Fruit fly (Drosophila melanogaster) whole organism, embryonic: ENCODE data around the gene CG7387.

Source experiments
- Ada2b ChIP-seq: fragments of 200-800 bp; sonication (Bioruptor generic); IDR thresholded peaks from 2 replicates; pipeline ENCODE4 v1.3.6; 2022; ENCODE audit warnings: missing biosample characterization, missing genetic modification characterization
- Bteb2 ChIP-seq: fragments of 200-800 bp; sonication (Bioruptor generic); optimal IDR thresholded peaks from 2 replicates; lab custom pipeline; 2016; ENCODE audit warnings: missing biosample characterization, missing genetic modification characterization
- CG10321 ChIP-seq: fragments of 200-800 bp; sonication (Bioruptor generic); IDR thresholded peaks from 2 replicates; pipeline ENCODE4 v1.3.6; 2022; ENCODE audit warnings: missing biosample characterization, missing genetic modification characterization
- CG10431 ChIP-seq: fragments of 200-800 bp; sonication (Bioruptor generic); optimal IDR thresholded peaks from 3 replicates; lab custom pipeline; 2018; ENCODE audit warnings: missing biosample characterization, mild to moderate bottlenecking, missing genetic modification characterization
- CG11696 ChIP-seq: fragments of 200-800 bp; sonication (Bioruptor generic); IDR thresholded peaks from 2 replicates; pipeline ENCODE4 v1.3.6; 2022; ENCODE audit warnings: missing biosample characterization, missing genetic modification characterization
- CG12236 ChIP-seq: fragments of 200-800 bp; sonication (Bioruptor generic); optimal IDR thresholded peaks from 2 replicates; lab custom pipeline; 2016; ENCODE audit warnings: missing biosample characterization, missing genetic modification characterization
- CG13624 ChIP-seq: fragments of 200-800 bp; sonication (Bioruptor generic); optimal IDR thresholded peaks from 2 replicates; lab custom pipeline; 2016; ENCODE audit warnings: missing biosample characterization, missing genetic modification characterization
- CG14014 ChIP-seq: fragments of 200-800 bp; sonication (Bioruptor generic); IDR thresholded peaks from 2 replicates; pipeline ENCODE4 v1.3.6; 2022; ENCODE audit warnings: missing biosample characterization, missing genetic modification characterization
- CG15269 ChIP-seq: fragments of 200-800 bp; sonication (Bioruptor generic); optimal IDR thresholded peaks from 2 replicates; lab custom pipeline; 2018; ENCODE audit warnings: missing biosample characterization, mild to moderate bottlenecking, missing genetic modification characterization, moderate library complexity
- CG1529 ChIP-seq: fragments of 200-800 bp; sonication (Bioruptor generic); optimal IDR thresholded peaks from 3 replicates; lab custom pipeline; 2018; ENCODE audit warnings: missing biosample characterization, missing genetic modification characterization
- CG1647 ChIP-seq: fragments of 200-800 bp; sonication (Bioruptor generic); optimal IDR thresholded peaks from 3 replicates; lab custom pipeline; 2016; ENCODE audit warnings: missing biosample characterization, missing genetic modification characterization
- CG16815 ChIP-seq: fragments of 200-800 bp; sonication (Bioruptor generic); optimal IDR thresholded peaks from 3 replicates; lab custom pipeline; 2017; ENCODE audit warnings: missing biosample characterization, mild to moderate bottlenecking, missing genetic modification characterization
- CG17612 ChIP-seq: fragments of 200-800 bp; sonication (Bioruptor generic); IDR thresholded peaks from 2 replicates; pipeline ENCODE4 v1.3.6; 2022; ENCODE audit warnings: missing biosample characterization, missing genetic modification characterization
- CG17802 ChIP-seq: fragments of 200-800 bp; sonication (Bioruptor generic); optimal IDR thresholded peaks from 2 replicates; lab custom pipeline; 2018; ENCODE audit warnings: missing biosample characterization, mild to moderate bottlenecking, missing genetic modification characterization, moderate library complexity
- CG2875 ChIP-seq: fragments of 200-800 bp; sonication (Bioruptor generic); optimal IDR thresholded peaks from 2 replicates; lab custom pipeline; 2017; ENCODE audit warnings: missing biosample characterization, mild to moderate bottlenecking, missing genetic modification characterization, missing genetic modification reagents
- CG34224 ChIP-seq: fragments of 200-800 bp; sonication (Bioruptor generic); IDR thresholded peaks from 3 replicates; pipeline ENCODE4 v1.3.6; 2022; ENCODE audit warnings: missing biosample characterization, missing genetic modification characterization; ENCODE audit not compliant: partially characterized antibody
- CG4360 ChIP-seq: fragments of 200-800 bp; sonication (Bioruptor generic); IDR thresholded peaks from 2 replicates; pipeline ENCODE4 v1.3.6; 2022; ENCODE audit warnings: missing biosample characterization, missing genetic modification characterization
- CG4854 ChIP-seq: fragments of 200-800 bp; sonication (Bioruptor generic); optimal IDR thresholded peaks from 2 replicates; lab custom pipeline; 2016; ENCODE audit warnings: missing biosample characterization, missing genetic modification characterization, inconsistent platforms
- CG8765 ChIP-seq: fragments of 200-800 bp; sonication (Bioruptor generic); IDR thresholded peaks from 2 replicates; pipeline ENCODE4 v1.3.6; 2022; ENCODE audit warnings: missing biosample characterization, missing genetic modification characterization
- CG8924 ChIP-seq: fragments of 200-800 bp; optimal IDR thresholded peaks from 3 replicates; lab custom pipeline; 2019; ENCODE audit warnings: missing biosample characterization, mild to moderate bottlenecking, missing genetic modification characterization, moderate library complexity
- Drgx ChIP-seq: fragments of 200-800 bp; sonication (Bioruptor generic); IDR thresholded peaks from 2 replicates; pipeline ENCODE4 v1.3.6; 2022; ENCODE audit warnings: missing biosample characterization, missing genetic modification characterization
- ERR ChIP-seq: fragments of 200-800 bp; sonication (Bioruptor generic); optimal IDR thresholded peaks from 2 replicates; lab custom pipeline; 2016; ENCODE audit warnings: missing biosample characterization, missing genetic modification characterization
- HmgD ChIP-seq: fragments of 200-800 bp; sonication (Bioruptor generic); optimal IDR thresholded peaks from 3 replicates; lab custom pipeline; 2016; ENCODE audit warnings: missing biosample characterization, missing genetic modification characterization
- HmgZ ChIP-seq: fragments of 200-800 bp; sonication (Bioruptor generic); optimal IDR thresholded peaks from 2 replicates; lab custom pipeline; 2018; ENCODE audit warnings: missing biosample characterization, mild to moderate bottlenecking, missing genetic modification characterization
- Hmx ChIP-seq: fragments of 200-800 bp; sonication (Bioruptor generic); optimal IDR thresholded peaks from 2 replicates; lab custom pipeline; 2016; ENCODE audit warnings: missing biosample characterization, missing genetic modification characterization
- Hsf ChIP-seq: fragments of 200-800 bp; sonication (Bioruptor generic); optimal IDR thresholded peaks from 3 replicates; lab custom pipeline; 2016; ENCODE audit warnings: missing biosample characterization, missing genetic modification characterization
- Lhr ChIP-seq: fragments of 200-800 bp; sonication (Bioruptor generic); optimal IDR thresholded peaks from 3 replicates; lab custom pipeline; 2017; ENCODE audit warnings: mild to moderate bottlenecking, missing biosample characterization, missing genetic modification reagents, missing genetic modification characterization
- MTF-1 ChIP-seq: fragments of 200-800 bp; sonication (Bioruptor generic); optimal IDR thresholded peaks from 2 replicates; lab custom pipeline; 2018; ENCODE audit warnings: missing biosample characterization, mild to moderate bottlenecking, missing genetic modification characterization, borderline replicate concordance
- PHDP ChIP-seq: fragments of 200-800 bp; sonication (Bioruptor generic); optimal IDR thresholded peaks from 3 replicates; lab custom pipeline; 2018; ENCODE audit warnings: missing biosample characterization, mild to moderate bottlenecking, missing genetic modification characterization, moderate library complexity
- Usf ChIP-seq: fragments of 200-800 bp; sonication (Bioruptor generic); optimal IDR thresholded peaks from 2 replicates; lab custom pipeline; 2017; ENCODE audit warnings: missing genotype, missing biosample characterization, missing genetic modification characterization
- Xbp1 ChIP-seq: fragments of 200-800 bp; sonication (Bioruptor generic); optimal IDR thresholded peaks from 3 replicates; lab custom pipeline; 2016; ENCODE audit warnings: missing biosample characterization, mild to moderate bottlenecking, missing genetic modification characterization
- al ChIP-seq: fragments of 200-800 bp; sonication (Bioruptor generic); IDR thresholded peaks from 2 replicates; pipeline ENCODE4 v1.3.6; 2022; ENCODE audit warnings: missing biosample characterization, missing genetic modification characterization
- aop ChIP-seq: fragments of 200-800 bp; sonication (Bioruptor generic); IDR thresholded peaks from 2 replicates; pipeline ENCODE4 v1.3.6; 2022; ENCODE audit warnings: missing biosample characterization, missing genetic modification characterization
- ap ChIP-seq: fragments of 200-800 bp; sonication (Bioruptor generic); IDR thresholded peaks from 2 replicates; pipeline ENCODE4 v1.3.6; 2022; ENCODE audit warnings: missing biosample characterization, missing genetic modification characterization
- croc ChIP-seq: fragments of 200-800 bp; sonication (Bioruptor generic); conservative IDR thresholded peaks from 3 replicates; pipeline ENCODE4 v1.3.6; 2022; ENCODE audit warnings: missing biosample characterization, missing genetic modification characterization
- da ChIP-seq: fragments of 200-800 bp; sonication (Bioruptor generic); optimal IDR thresholded peaks from 2 replicates; lab custom pipeline; 2016; ENCODE audit warnings: missing biosample characterization, missing genetic modification characterization
- dan ChIP-seq: fragments of 200-800 bp; sonication (Bioruptor generic); IDR thresholded peaks from 2 replicates; pipeline ENCODE4 v1.3.6; 2022; ENCODE audit warnings: missing biosample characterization, missing genetic modification characterization
- dysf ChIP-seq: fragments of 200-800 bp; sonication (Bioruptor generic); IDR thresholded peaks from 3 replicates; pipeline ENCODE4 v1.3.6; 2022; ENCODE audit warnings: missing biosample characterization, missing genetic modification characterization
- ems ChIP-seq: fragments of 200-800 bp; sonication (Bioruptor generic); optimal IDR thresholded peaks from 3 replicates; lab custom pipeline; 2016; ENCODE audit warnings: missing biosample characterization, missing genetic modification characterization
- insv ChIP-seq, 2 experiments: fragments of 200-800 bp; sonication (Bioruptor generic); optimal IDR thresholded peaks; 3 replicates each; lab custom pipeline; 2016 to 2018; ENCODE audit warnings: missing biosample characterization in 2 of 2, missing genetic modification characterization in 2 of 2
- lbe ChIP-seq: fragments of 200-800 bp; sonication (Bioruptor generic); optimal IDR thresholded peaks from 2 replicates; lab custom pipeline; 2016; ENCODE audit warnings: missing biosample characterization, mild to moderate bottlenecking, missing genetic modification characterization
- nau ChIP-seq: fragments of 200-800 bp; sonication (Bioruptor generic); optimal IDR thresholded peaks from 3 replicates; lab custom pipeline; 2017; ENCODE audit warnings: missing biosample characterization, mild to moderate bottlenecking, missing genetic modification characterization, missing genetic modification reagents
- peb ChIP-seq: fragments of 200-800 bp; sonication (Bioruptor generic); IDR thresholded peaks from 2 replicates; pipeline ENCODE4 v1.3.6; 2022; ENCODE audit warnings: missing biosample characterization, missing genetic modification characterization
- pros ChIP-seq: fragments of 200-800 bp; sonication (Bioruptor generic); optimal IDR thresholded peaks from 3 replicates; lab custom pipeline; 2019; ENCODE audit warnings: missing biosample characterization, mild to moderate bottlenecking, missing genetic modification characterization, moderate library complexity
- pum ChIP-seq: fragments of 200-800 bp; sonication (Bioruptor generic); optimal IDR thresholded peaks from 2 replicates; lab custom pipeline; 2016; ENCODE audit warnings: missing biosample characterization, missing genetic modification characterization
- sc ChIP-seq, 3 experiments: fragments of >200 bp in 2 of 3; fragments of 200-800 bp in 1 of 3; sonication (Bioruptor generic) in 1 of 3; optimal IDR thresholded peaks; 2 replicates in 2 of 3; 3 replicates in 1 of 3; lab custom pipeline; 2017; ENCODE audit warnings: mild to moderate bottlenecking in 1 of 3, missing biosample characterization in 1 of 3, missing genetic modification characterization in 1 of 3, missing genetic modification reagents in 1 of 3
- seq ChIP-seq: fragments of 200-800 bp; sonication (Bioruptor generic); IDR thresholded peaks from 2 replicates; pipeline ENCODE4 v1.3.6; 2022; ENCODE audit warnings: missing biosample characterization, missing genetic modification characterization
- slp2 ChIP-seq: fragments of 200-800 bp; sonication (Bioruptor generic); optimal IDR thresholded peaks from 2 replicates; lab custom pipeline; 2016; ENCODE audit warnings: missing biosample characterization, missing genetic modification characterization
- sna ChIP-seq: fragments of 200-800 bp; sonication (Bioruptor generic); IDR thresholded peaks from 2 replicates; pipeline ENCODE4 v1.3.6; 2022; ENCODE audit warnings: missing biosample characterization, missing genetic modification characterization; ENCODE audit not compliant: partially characterized antibody
- toy ChIP-seq: fragments of 200-800 bp; sonication (Bioruptor generic); IDR thresholded peaks from 2 replicates; pipeline ENCODE4 v1.3.6; 2022; ENCODE audit warnings: missing biosample characterization, missing genetic modification characterization
- vfl ChIP-seq: fragments of 200-800 bp; sonication (Bioruptor generic); optimal IDR thresholded peaks from 2 replicates; lab custom pipeline; 2016; ENCODE audit warnings: missing biosample characterization, missing genetic modification characterization

Gene CG7387

dm6 chr3L:8158715-8159380 is 34.1 kb downstream of the CG7387 start, which contains the start of gene CG42445 (continued):
- no peak for TF ChIP-seq Drgx
- no peak for TF ChIP-seq ems (GFP tag; lab: Kevin White, UChicago)
- no peak for TF ChIP-seq Ada2b (GFP tag; lab: Robert Waterston, UW)
- peak; percentile 53 for TF ChIP-seq lbe (GFP tag; lab: Kevin White, UChicago)
- TF ChIP-seq MTF-1, result no peak
- TF ChIP-seq seq, result no peak
- TF ChIP-seq dan (GFP tag; lab: Robert Waterston, UW), result no peak
- TF ChIP-seq dysf (GFP tag; lab: Robert Waterston, UW), result no peak
- no peak for TF ChIP-seq CG13624
- no peak for TF ChIP-seq PHDP (tag; lab: Kevin White, UChicago)
- TF ChIP-seq CG14014, result no peak
- TF ChIP-seq CG17612 (GFP tag; lab: Robert Waterston, UW), result no peak
- no peak for TF ChIP-seq vfl (GFP tag; lab: Kevin White, UChicago)
- TF ChIP-seq CG8765 (GFP tag; lab: Robert Waterston, UW), result no peak
- no peak for TF ChIP-seq CG4854 (GFP tag; lab: Kevin White, UChicago)
- no peak for TF ChIP-seq CG12236 (GFP tag; lab: Kevin White, UChicago)
- TF ChIP-seq CG2875, result no peak
- TF ChIP-seq CG1529 (GFP tag; lab: Kevin White, UChicago), result no peak
- no peak for TF ChIP-seq ERR (GFP tag; lab: Kevin White, UChicago)
- no peak for TF ChIP-seq Lhr
- TF ChIP-seq al (GFP tag; lab: Robert Waterston, UW), result no peak
- TF ChIP-seq Hsf (GFP tag; lab: Kevin White, UChicago), result no peak
- TF ChIP-seq da (GFP tag; lab: Kevin White, UChicago), result no peak
- no peak for TF ChIP-seq pros (GFP tag; lab: Kevin White, UChicago)
- no peak for TF ChIP-seq HmgZ (tag; lab: Kevin White, UChicago)
- no peak for TF ChIP-seq CG16815 (GFP tag; lab: Kevin White, UChicago)
- TF ChIP-seq insv (GFP tag; optimal IDR thresholded peaks at IDR 0.05; lab: Kevin White, UChicago), result no peak
- TF ChIP-seq croc (GFP tag; lab: Robert Waterston, UW), result no peak
- TF ChIP-seq Bteb2 (GFP tag; lab: Kevin White, UChicago), result no peak
- no peak for TF ChIP-seq sna (GFP tag; lab: Robert Waterston, UW)
- no peak for TF ChIP-seq Usf
- TF ChIP-seq CG34224, result 0 out of 3 replicates have a peak, but pooled peaks have one; percentile 18
- TF ChIP-seq peb (GFP tag; lab: Robert Waterston, UW), result no peak
- TF ChIP-seq ap, result no peak
- TF ChIP-seq Hmx (GFP tag; lab: Kevin White, UChicago), result no peak
- TF ChIP-seq aop (GFP tag; lab: Robert Waterston, UW), result no peak
- no peak for TF ChIP-seq CG8924 (tag; lab: Kevin White, UChicago)
- no peak for TF ChIP-seq Xbp1 (GFP tag; lab: Kevin White, UChicago)
- TF ChIP-seq HmgD (GFP tag; lab: Kevin White, UChicago), result no peak
- no peak for TF ChIP-seq sc (optimal IDR thresholded peaks at IDR 0.05; lab: Kevin White, UChicago)
- TF ChIP-seq sc (GFP tag; optimal IDR thresholded peaks at IDR 0.05; lab: Kevin White, UChicago), result no peak
- no peak for TF ChIP-seq CG11696 (GFP tag; lab: Robert Waterston, UW)
- no peak for TF ChIP-seq CG10431 (GFP tag; lab: Kevin White, UChicago)
- TF ChIP-seq CG17802, result no peak
- no peak for TF ChIP-seq nau (GFP tag; lab: Kevin White, UChicago)
- TF ChIP-seq CG4360, result no peak
- TF ChIP-seq pum (GFP tag; lab: Kevin White, UChicago), result no peak
- no peak for TF ChIP-seq toy (GFP tag; lab: Robert Waterston, UW)
- peak; percentile 81 for TF ChIP-seq CG10321 (GFP tag; lab: Robert Waterston, UW)
- TF ChIP-seq CG1647 (GFP tag; lab: Kevin White, UChicago), result no peak
- no peak for TF ChIP-seq CG15269 (tag; lab: Kevin White, UChicago)
- TF ChIP-seq slp2 (GFP tag; lab: Kevin White, UChicago), result no peak
